Worm (Caenorhabditis elegans) whole organism, L2 larva: ENCODE results near the gene F41C3.7.

Experiments used
- C34F6.9 ChIP-seq: fragments of 150-350 bp; optimal IDR thresholded peaks from 2 replicates; lab custom pipeline; 2014; ENCODE audit warnings: missing biosample characterization, missing genetic modification characterization
- R02D3.7 ChIP-seq: fragments of 150-350 bp; optimal IDR thresholded peaks from 2 replicates; lab custom pipeline; 2014; ENCODE audit warnings: missing biosample characterization, missing genetic modification characterization
- Y55F3AM.14 ChIP-seq: fragments of 200-800 bp; sonication (Bioruptor generic); optimal IDR thresholded peaks from 2 replicates; lab custom pipeline; 2018; ENCODE audit warnings: mild to moderate bottlenecking, missing genetic modification characterization, missing compliant biosample characterization
- alr-1 ChIP-seq: fragments of 150-350 bp; optimal IDR thresholded peaks from 2 replicates; lab custom pipeline; 2014; ENCODE audit warnings: missing biosample characterization, missing genetic modification characterization
- aly-2 ChIP-seq: fragments of 150-350 bp; optimal IDR thresholded peaks from 2 replicates; lab custom pipeline; 2014; ENCODE audit warnings: missing biosample characterization, missing genetic modification characterization
- ama-1 ChIP-seq: fragments of 150-350 bp; optimal IDR thresholded peaks from 2 replicates; lab custom pipeline; 2018; ENCODE audit warnings: inconsistent platforms
- blmp-1 ChIP-seq: sonication (generic microtip); optimal IDR thresholded peaks from 2 replicates; lab custom pipeline; 2017; ENCODE audit warnings: missing genetic modification characterization, mild to moderate bottlenecking, missing compliant biosample characterization, antibody characterized with exemption, moderate library complexity; ENCODE audit not compliant: insufficient read depth
- ceh-16 ChIP-seq: fragments of 150-350 bp; optimal IDR thresholded peaks from 2 replicates; lab custom pipeline; 2014; ENCODE audit warnings: missing biosample characterization, missing genetic modification characterization
- ceh-82 ChIP-seq: fragments of 150-350 bp; optimal IDR thresholded peaks from 2 replicates; lab custom pipeline; 2014; ENCODE audit warnings: missing biosample characterization, missing genetic modification characterization
- crh-2 ChIP-seq: sonication (generic microtip); optimal IDR thresholded peaks from 2 replicates; lab custom pipeline; 2017; ENCODE audit warnings: missing biosample characterization, missing genetic modification characterization
- dmd-4 ChIP-seq: sonication (generic microtip); optimal IDR thresholded peaks from 2 replicates; lab custom pipeline; 2017; ENCODE audit warnings: missing biosample characterization, missing genetic modification characterization
- elt-3 ChIP-seq: sonication (generic microtip); optimal IDR thresholded peaks from 2 replicates; lab custom pipeline; 2017; ENCODE audit warnings: missing biosample characterization, missing genetic modification characterization
- fos-1 ChIP-seq: fragments of 150-350 bp; optimal IDR thresholded peaks from 2 replicates; lab custom pipeline; 2014; ENCODE audit warnings: missing biosample characterization, missing genetic modification characterization
- lin-39 ChIP-seq: fragments of 150-350 bp; optimal IDR thresholded peaks from 2 replicates; lab custom pipeline; 2014; ENCODE audit warnings: missing biosample characterization, missing genetic modification reagents, missing genetic modification characterization
- lsy-2 ChIP-seq, 2 experiments: fragments of 150-350 bp in 1 of 2; sonication (generic microtip) in 1 of 2; optimal IDR thresholded peaks; 2 replicates each; lab custom pipeline; 2014 to 2017; ENCODE audit warnings: missing biosample characterization in 2 of 2, missing genetic modification characterization in 2 of 2
- mab-5 ChIP-seq: fragments of 150-350 bp; optimal IDR thresholded peaks from 2 replicates; lab custom pipeline; 2014; ENCODE audit warnings: missing biosample characterization, missing genetic modification characterization
- mdl-1 ChIP-seq, 2 experiments: fragments of 150-350 bp in 1 of 2; sonication (generic microtip) in 1 of 2; optimal IDR thresholded peaks; 2 replicates each; lab custom pipeline; 2017; ENCODE audit warnings: missing biosample characterization in 2 of 2, missing genetic modification characterization in 2 of 2
- nhr-10 ChIP-seq: sonication (generic microtip); optimal IDR thresholded peaks from 2 replicates; lab custom pipeline; 2017; ENCODE audit warnings: missing biosample characterization, missing genetic modification characterization
- nhr-11 ChIP-seq: fragments of 150-350 bp; optimal IDR thresholded peaks from 2 replicates; lab custom pipeline; 2014; ENCODE audit warnings: missing biosample characterization, missing genetic modification characterization
- nhr-12 ChIP-seq: fragments of 150-350 bp; optimal IDR thresholded peaks from 2 replicates; lab custom pipeline; 2014; ENCODE audit warnings: missing biosample characterization, missing genetic modification characterization
- nhr-23 ChIP-seq: fragments of 150-350 bp; optimal IDR thresholded peaks from 2 replicates; lab custom pipeline; 2014; ENCODE audit warnings: missing biosample characterization, missing genetic modification reagents, missing genetic modification characterization
- nhr-237 ChIP-seq: fragments of 150-350 bp; optimal IDR thresholded peaks from 2 replicates; lab custom pipeline; 2014; ENCODE audit warnings: missing biosample characterization, missing genetic modification characterization
- nhr-25 ChIP-seq: fragments of 150-350 bp; sonication (generic microtip); optimal IDR thresholded peaks from 3 replicates; lab custom pipeline; 2014; ENCODE audit warnings: missing biosample characterization, missing genetic modification characterization
- nhr-77 ChIP-seq: fragments of 150-350 bp; optimal IDR thresholded peaks from 2 replicates; lab custom pipeline; 2014; ENCODE audit warnings: missing biosample characterization, missing genetic modification characterization
- sem-4 ChIP-seq: fragments of 150-350 bp; optimal IDR thresholded peaks from 2 replicates; lab custom pipeline; 2014; ENCODE audit warnings: missing biosample characterization, missing genetic modification reagents, missing genetic modification characterization
- skn-1 ChIP-seq: sonication (generic microtip); optimal IDR thresholded peaks from 2 replicates; lab custom pipeline; 2017; ENCODE audit warnings: missing biosample characterization, missing genetic modification characterization
- sma-3 ChIP-seq: sonication (generic microtip); optimal IDR thresholded peaks from 2 replicates; lab custom pipeline; 2016; ENCODE audit warnings: missing genetic modification reagents, missing genetic modification characterization, missing compliant biosample characterization
- sma-9 ChIP-seq, 2 experiments: fragments of 150-350 bp in 1 of 2; sonication (generic microtip) in 1 of 2; optimal IDR thresholded peaks; 2 replicates each; lab custom pipeline; 2014 to 2016; ENCODE audit warnings: missing genetic modification characterization in 2 of 2, mild to moderate bottlenecking in 1 of 2, missing biosample characterization in 1 of 2, missing compliant biosample characterization in 1 of 2, missing genetic modification reagents in 1 of 2, moderate library complexity in 1 of 2
- snpc-4 ChIP-seq: fragments of 150-350 bp; optimal IDR thresholded peaks from 2 replicates; lab custom pipeline; 2014; ENCODE audit warnings: missing biosample characterization, missing genetic modification characterization
- unc-39 ChIP-seq: fragments of 150-350 bp; optimal IDR thresholded peaks from 2 replicates; lab custom pipeline; 2014; ENCODE audit warnings: missing biosample characterization, missing genetic modification characterization
- unc-55 ChIP-seq: fragments of 150-350 bp; sonication (generic microtip); optimal IDR thresholded peaks from 3 replicates; lab custom pipeline; 2014; ENCODE audit warnings: missing biosample characterization, missing genetic modification reagents, missing genetic modification characterization
- unc-62 ChIP-seq: fragments of 150-350 bp; optimal IDR thresholded peaks from 2 replicates; lab custom pipeline; 2014; ENCODE audit warnings: missing biosample characterization, missing genetic modification reagents, missing genetic modification characterization
- zag-1 ChIP-seq: fragments of 150-350 bp; optimal IDR thresholded peaks from 2 replicates; lab custom pipeline; 2014; ENCODE audit warnings: missing biosample characterization, missing genetic modification characterization
- ztf-1 ChIP-seq: fragments of 200-800 bp; sonication (Bioruptor generic); conservative IDR thresholded peaks from 2 replicates; pipeline ENCODE4 v1.3.6; 2022; ENCODE audit warnings: missing genetic modification characterization, missing compliant biosample characterization
- ztf-11 ChIP-seq: sonication (generic microtip); optimal IDR thresholded peaks from 2 replicates; lab custom pipeline; 2017; ENCODE audit warnings: missing biosample characterization, missing genetic modification characterization
- ztf-4 ChIP-seq: fragments of 150-350 bp; optimal IDR thresholded peaks from 2 replicates; lab custom pipeline; 2014; ENCODE audit warnings: missing biosample characterization, missing genetic modification characterization

Gene F41C3.7

DNA sequence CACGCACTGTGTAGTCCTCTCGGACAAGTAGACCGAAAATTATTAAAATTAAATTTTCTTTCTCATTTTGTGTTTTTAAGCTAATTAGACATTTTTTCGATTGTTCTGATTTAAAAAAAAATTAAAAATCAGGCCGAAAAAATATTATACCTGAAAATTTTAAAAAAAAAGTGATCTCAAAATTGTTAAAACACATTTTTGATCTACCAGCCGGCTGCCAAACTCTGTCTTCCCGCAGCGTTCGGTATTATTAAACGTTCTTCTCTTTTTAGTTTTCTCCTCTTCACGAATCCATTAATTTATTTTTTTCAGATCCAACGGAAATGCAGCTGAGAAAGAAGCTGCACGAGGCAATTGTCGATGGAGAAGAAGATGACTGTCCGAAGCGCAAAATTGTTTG lies 23.3 kb downstream of the F41C3.7 start, which contains the start of gene C27D9.1:
TSS of gene C27D9.1 (plus strand) at position 281 of the 400 bp plus-strand sequence.
- TF ChIP-seq C34F6.9 (tag; lab: Kevin White, UChicago): no peak
- TF ChIP-seq nhr-12 (tag; lab: Kevin White, UChicago): no peak
- no peak for TF ChIP-seq sma-3
- TF ChIP-seq unc-55: no peak
- TF ChIP-seq dmd-4: no peak
- no peak for TF ChIP-seq ztf-1 (GFP tag; lab: Robert Waterston, UW)
- TF ChIP-seq lsy-2 (tag; optimal IDR thresholded peaks at IDR 0.05; lab: Kevin White, UChicago): no peak
- TF ChIP-seq ceh-82 (tag; lab: Kevin White, UChicago): no peak
- TF ChIP-seq aly-2 (tag; lab: Kevin White, UChicago): no peak
- TF ChIP-seq fos-1 (tag; lab: Kevin White, UChicago): no peak
- no peak for TF ChIP-seq nhr-11 (tag; lab: Kevin White, UChicago)
- no peak for TF ChIP-seq ama-1 (lab: Kevin White, UChicago)
- no peak for TF ChIP-seq nhr-23 (tag; lab: Kevin White, UChicago)
- TF ChIP-seq ztf-11 (tag; lab: Kevin White, UChicago): no peak
- no peak for TF ChIP-seq blmp-1 (tag; lab: Kevin White, UChicago)
- no peak for TF ChIP-seq ztf-4
- no peak for TF ChIP-seq unc-39 (tag; lab: Kevin White, UChicago)
- TF ChIP-seq nhr-237 (tag; lab: Kevin White, UChicago): no peak
- TF ChIP-seq ceh-16 (tag; lab: Kevin White, UChicago): no peak
- no peak for TF ChIP-seq unc-62

DNA sequence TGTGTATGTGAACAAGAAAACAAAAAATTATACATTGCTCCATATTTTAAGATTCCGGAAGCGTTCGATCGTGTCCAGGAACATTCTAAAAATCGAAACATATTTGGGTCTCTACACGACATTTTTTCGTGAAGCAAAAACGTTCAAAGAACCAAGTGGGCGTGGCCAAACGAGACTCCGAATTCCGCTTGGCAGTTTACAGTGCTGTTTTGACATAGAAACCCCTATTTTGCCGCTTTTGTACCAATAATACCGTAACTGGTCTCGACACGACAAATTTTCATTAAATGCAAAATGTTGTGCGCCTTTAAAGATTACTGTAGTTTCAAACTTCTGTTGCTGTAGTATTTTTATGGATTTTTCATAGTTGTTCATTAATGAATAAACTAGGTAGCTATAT lies 25.8 kb downstream of the F41C3.7 start:
- TF ChIP-seq sem-4 (no peak), mab-5 (no peak), sma-3 (no peak)

DNA sequence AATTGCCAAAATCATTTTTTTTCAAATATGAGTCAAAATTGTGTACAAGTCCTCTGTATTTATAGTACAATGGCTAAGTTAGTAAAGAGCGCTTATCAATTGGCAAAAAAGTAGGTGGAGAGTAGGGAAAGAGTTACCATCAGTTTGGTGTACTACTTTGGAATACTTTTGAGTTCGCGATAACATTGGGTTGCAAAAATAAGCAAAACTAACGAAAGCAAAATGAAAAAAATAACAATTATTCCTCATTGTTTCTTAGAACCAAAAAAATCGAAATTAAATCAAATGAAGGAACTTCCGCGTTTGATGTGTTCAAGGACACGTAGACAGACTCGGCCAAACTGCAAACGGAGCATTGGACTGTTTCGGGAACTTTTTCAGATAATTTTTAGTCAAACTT lies 26.9 kb downstream of the F41C3.7 start, which contains the start of gene C27D9.2:
TSS of gene C27D9.2 (minus strand) at position 101 of the 400 bp plus-strand sequence.
- TF ChIP-seq lin-39 (tag; lab: Kevin White, UChicago): no peak
- TF ChIP-seq Y55F3AM.14: no peak
- no peak for TF ChIP-seq mdl-1 (tag; optimal IDR thresholded peaks at IDR 0.05; lab: Kevin White, UChicago)
- no peak for TF ChIP-seq mab-5
- no peak for TF ChIP-seq blmp-1 (tag; lab: Kevin White, UChicago)
- TF ChIP-seq alr-1 (tag; lab: Kevin White, UChicago): no peak
- TF ChIP-seq ztf-11 (tag; lab: Kevin White, UChicago): no peak
- no peak for TF ChIP-seq zag-1 (tag; lab: Kevin White, UChicago)
- no peak for TF ChIP-seq nhr-77 (tag; lab: Kevin White, UChicago)
- no peak for TF ChIP-seq C34F6.9 (tag; lab: Kevin White, UChicago)
- TF ChIP-seq nhr-10: no peak
- TF ChIP-seq nhr-12 (tag; lab: Kevin White, UChicago): no peak
- no peak for TF ChIP-seq sem-4
- TF ChIP-seq ztf-4: no peak
- TF ChIP-seq crh-2 (tag; lab: Kevin White, UChicago): no peak

DNA sequence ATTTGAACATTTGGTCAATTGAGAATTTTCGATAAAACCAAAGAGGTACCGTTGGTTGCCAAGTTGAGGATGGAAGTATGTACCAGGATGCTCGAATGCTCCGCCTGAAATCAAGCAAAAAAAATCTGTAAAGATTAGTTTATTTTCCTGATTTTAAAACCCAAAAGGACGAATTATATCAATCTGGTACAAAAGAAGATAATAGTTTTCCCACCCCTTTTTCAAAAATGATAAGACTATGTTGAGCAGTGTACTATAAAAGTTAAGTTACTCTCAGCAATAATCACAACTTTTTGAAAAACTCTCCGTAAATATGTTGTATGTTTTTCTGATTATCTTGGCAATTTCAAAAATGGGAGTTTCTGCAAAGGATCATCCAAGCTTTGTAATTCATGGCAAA lies 28.6 kb downstream of the F41C3.7 start, which contains the start of gene F26G1.3:
TSS of gene F26G1.3 (plus strand) at position 301 of the 400 bp plus-strand sequence.
- TF ChIP-seq nhr-10 (no peak), lsy-2 (tag; optimal IDR thresholded peaks at IDR 0.05; lab: Kevin White, UChicago) (no peak), R02D3.7 (tag; lab: Kevin White, UChicago) (no peak), aly-2 (tag; lab: Kevin White, UChicago) (no peak), nhr-12 (tag; lab: Kevin White, UChicago) (no peak), nhr-237 (tag; lab: Kevin White, UChicago) (no peak), skn-1 (tag; lab: Kevin White, UChicago) (no peak), unc-55 (no peak), ztf-4 (no peak), sma-9 (GFP tag; optimal IDR thresholded peaks at IDR 0.05; lab: Kevin White, UChicago) (no peak), sma-9 (tag; optimal IDR thresholded peaks at IDR 0.05; lab: Kevin White, UChicago) (no peak), ceh-82 (tag; lab: Kevin White, UChicago) (no peak), elt-3 (tag; lab: Kevin White, UChicago) (no peak), dmd-4 (no peak), nhr-25 (tag; lab: Kevin White, UChicago) (no peak), snpc-4 (tag; lab: Kevin White, UChicago) (no peak)
- TF ChIP-seq, all 48 proteins: peak for 0
